Fruit fly (Drosophila melanogaster): ENCODE data around the gene Apc2.
A peak's percentile ranks its signal among the peaks of the same experiment; 100 is the strongest.

Gene Apc2

DNA sequence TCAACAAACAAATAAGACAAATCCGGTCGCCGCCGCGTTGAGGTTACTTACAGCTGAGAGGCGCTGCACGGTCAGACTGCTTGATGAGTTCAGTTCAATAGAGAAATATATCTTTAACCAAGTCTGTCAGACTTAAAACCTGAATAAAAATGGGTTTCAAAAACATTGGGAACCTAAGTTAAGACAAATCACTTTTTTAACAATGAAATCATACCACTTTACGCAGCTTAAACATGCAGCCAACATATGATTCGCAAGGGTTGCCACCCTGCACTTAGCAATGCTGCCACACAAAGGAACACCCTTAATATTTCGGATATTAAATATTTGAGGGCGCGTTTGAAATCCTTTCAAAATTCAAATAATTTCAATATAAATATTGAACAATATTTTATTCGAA, 24.9 kb downstream of the Apc2 start, which contains the start of gene CG5515 (continued):
- TF ChIP-seq CG5245 (GFP tag; optimal IDR thresholded peaks at IDR 0.05) (peak; percentile 32), CG13287 (GFP tag; IDR thresholded peaks at IDR 0.05; ENCODE audit: partially characterized antibody) (peak; percentile 89), CG43689 (GFP tag; IDR thresholded peaks at IDR 0.05) (no peak), vnd (GFP tag; IDR thresholded peaks at IDR 0.05; ENCODE audit: partially characterized antibody) (peak; percentile 83), CG14014 (GFP tag; IDR thresholded peaks at IDR 0.05) (peak; percentile 70; the same call in 1 of the 2 replicates), zf30C (GFP tag; optimal IDR thresholded peaks at IDR 0.05) (no peak), grau (tag; optimal IDR thresholded peaks at IDR 0.05) (peak; percentile 77), Oli (tag; optimal IDR thresholded peaks at IDR 0.05) (peak; percentile 57), exex (tag; optimal IDR thresholded peaks at IDR 0.05) (no peak), pita (GFP tag; optimal IDR thresholded peaks at IDR 0.05) (no peak), mam (GFP tag; optimal IDR thresholded peaks at IDR 0.05) (peak; percentile 66), CG3838 (GFP tag; optimal IDR thresholded peaks at IDR 0.05) (no peak), CG12299 (tag; optimal IDR thresholded peaks at IDR 0.05) (peak; percentile 28), ATbp (GFP tag; optimal IDR thresholded peaks at IDR 0.05) (no peak), CG16779 (GFP tag; IDR thresholded peaks at IDR 0.05) (no peak), CG17359 (tag; optimal IDR thresholded peaks at IDR 0.05) (peak; percentile 50), Nf-YB (GFP tag; optimal IDR thresholded peaks at IDR 0.05) (no peak), ewg (GFP tag; optimal IDR thresholded peaks at IDR 0.05) (peak; percentile 62), C15 (GFP tag; IDR thresholded peaks at IDR 0.05) (no peak), CG5953 (GFP tag; IDR thresholded peaks at IDR 0.05) (peak; percentile 79), CG6854 (GFP tag; optimal IDR thresholded peaks at IDR 0.05) (no peak), CG11093 (GFP tag; IDR thresholded peaks at IDR 0.05) (peak; percentile 51; the same call in 1 of the 3 replicates), Hsf (GFP tag; optimal IDR thresholded peaks at IDR 0.05) (peak; percentile 90), bigmax (GFP tag; optimal IDR thresholded peaks at IDR 0.05) (peak; percentile 67), unpg (GFP tag; optimal IDR thresholded peaks at IDR 0.05) (peak; percentile 73), Side (GFP tag; optimal IDR thresholded peaks at IDR 0.05) (peak; percentile 62), en (GFP tag; optimal IDR thresholded peaks at IDR 0.05) (peak; percentile 35), Adf1 (GFP tag; IDR thresholded peaks at IDR 0.05) (peak; percentile 65), CG9727 (GFP tag; optimal IDR thresholded peaks at IDR 0.05) (peak; percentile 71), pfk (GFP tag; optimal IDR thresholded peaks at IDR 0.05) (no peak), CG3726 (GFP tag; IDR thresholded peaks at IDR 0.05) (peak; percentile 10; the same call in 1 of the 3 replicates), Dad (GFP tag; optimal IDR thresholded peaks at IDR 0.05) (peak; percentile 86), CG5180 (GFP tag; optimal IDR thresholded peaks at IDR 0.05) (no peak), Dek (tag; optimal IDR thresholded peaks at IDR 0.05) (peak; percentile 29), trem (tag; optimal IDR thresholded peaks at IDR 0.05) (peak; percentile 54), D (optimal IDR thresholded peaks at IDR 0.05) (no peak), D (GFP tag; optimal IDR thresholded peaks at IDR 0.05) (peak; percentile 30), HLHmδ (GFP tag; optimal IDR thresholded peaks at IDR 0.05) (no peak), Gsc (GFP tag; IDR thresholded peaks at IDR 0.05) (0 out of 2 replicates have a peak, but pooled peaks have one; percentile 32), CG7271 (tag; optimal IDR thresholded peaks at IDR 0.05) (no peak), CG11504 (tag; optimal IDR thresholded peaks at IDR 0.05) (no peak), Med (GFP tag) (peak; percentile 97), CG6654 (GFP tag; optimal IDR thresholded peaks at IDR 0.05) (no peak), sqz (GFP tag; optimal IDR thresholded peaks at IDR 0.05) (no peak), CG1233 (GFP tag; optimal IDR thresholded peaks at IDR 0.05) (peak; percentile 50), sim (GFP tag; IDR thresholded peaks at IDR 0.05) (no peak), zfh2 (GFP tag; optimal IDR thresholded peaks at IDR 0.05) (peak; percentile 88), corto (GFP tag; optimal IDR thresholded peaks at IDR 0.05) (peak; percentile 47), CG3065 (GFP tag; optimal IDR thresholded peaks at IDR 0.05) (no peak), Ada2b (GFP tag; IDR thresholded peaks at IDR 0.05) (peak; percentile 66), fd64A (GFP tag; optimal IDR thresholded peaks at IDR 0.05) (no peak)

Measured in whole organism, embryonic.